Worm (Caenorhabditis elegans) whole organism, mixed stage, embryonic: Measurements from ENCODE around the gene EEED8.3.

Experiments used
- blmp-1 ChIP-seq: fragments of 150-350 bp; optimal IDR thresholded peaks from 2 replicates; lab custom pipeline; 2014; ENCODE audit warnings: missing biosample characterization, missing genetic modification characterization
- ces-1 ChIP-seq: fragments of 150-350 bp; optimal IDR thresholded peaks from 2 replicates; lab custom pipeline; 2014; ENCODE audit warnings: missing biosample characterization, missing genetic modification reagents, missing genetic modification characterization
- drap-1 ChIP-seq: fragments of 200-800 bp; sonication (Bioruptor generic); optimal IDR thresholded peaks from 3 replicates; lab custom pipeline; 2018; ENCODE audit warnings: mild to moderate bottlenecking, missing genetic modification characterization, missing compliant biosample characterization
- elt-1 ChIP-seq: sonication (generic microtip); optimal IDR thresholded peaks from 2 replicates; lab custom pipeline; 2017; ENCODE audit warnings: missing genetic modification characterization, mild to moderate bottlenecking, missing compliant biosample characterization, antibody characterized with exemption, moderate library complexity, borderline replicate concordance; ENCODE audit not compliant: insufficient read depth
- lsy-2 ChIP-seq: fragments of 150-350 bp; optimal IDR thresholded peaks from 2 replicates; lab custom pipeline; 2014; ENCODE audit warnings: missing biosample characterization, missing genetic modification characterization
- mep-1 ChIP-seq: fragments of 150-350 bp; optimal IDR thresholded peaks from 2 replicates; lab custom pipeline; 2017; ENCODE audit warnings: missing biosample characterization, missing genetic modification reagents, missing genetic modification characterization, inconsistent platforms
- nhr-237 ChIP-seq: fragments of 150-350 bp; optimal IDR thresholded peaks from 2 replicates; lab custom pipeline; 2014; ENCODE audit warnings: missing biosample characterization, missing genetic modification characterization
- nhr-76 ChIP-seq: sonication (generic microtip); optimal IDR thresholded peaks from 2 replicates; lab custom pipeline; 2017; ENCODE audit warnings: missing biosample characterization, missing genetic modification characterization
- sptf-1 ChIP-seq: sonication (generic microtip); optimal IDR thresholded peaks from 2 replicates; lab custom pipeline; 2017; ENCODE audit warnings: mild to moderate bottlenecking, missing genetic modification characterization, moderate library complexity, missing compliant biosample characterization
- unc-120 ChIP-seq: sonication (generic microtip); optimal IDR thresholded peaks from 2 replicates; lab custom pipeline; 2017; ENCODE audit warnings: missing genetic modification characterization, missing compliant biosample characterization; ENCODE audit not compliant: poor library complexity, severe bottlenecking
- ztf-11 ChIP-seq: fragments of 150-350 bp; optimal IDR thresholded peaks from 2 replicates; lab custom pipeline; 2014; ENCODE audit warnings: missing biosample characterization, missing genetic modification characterization

DNA sequence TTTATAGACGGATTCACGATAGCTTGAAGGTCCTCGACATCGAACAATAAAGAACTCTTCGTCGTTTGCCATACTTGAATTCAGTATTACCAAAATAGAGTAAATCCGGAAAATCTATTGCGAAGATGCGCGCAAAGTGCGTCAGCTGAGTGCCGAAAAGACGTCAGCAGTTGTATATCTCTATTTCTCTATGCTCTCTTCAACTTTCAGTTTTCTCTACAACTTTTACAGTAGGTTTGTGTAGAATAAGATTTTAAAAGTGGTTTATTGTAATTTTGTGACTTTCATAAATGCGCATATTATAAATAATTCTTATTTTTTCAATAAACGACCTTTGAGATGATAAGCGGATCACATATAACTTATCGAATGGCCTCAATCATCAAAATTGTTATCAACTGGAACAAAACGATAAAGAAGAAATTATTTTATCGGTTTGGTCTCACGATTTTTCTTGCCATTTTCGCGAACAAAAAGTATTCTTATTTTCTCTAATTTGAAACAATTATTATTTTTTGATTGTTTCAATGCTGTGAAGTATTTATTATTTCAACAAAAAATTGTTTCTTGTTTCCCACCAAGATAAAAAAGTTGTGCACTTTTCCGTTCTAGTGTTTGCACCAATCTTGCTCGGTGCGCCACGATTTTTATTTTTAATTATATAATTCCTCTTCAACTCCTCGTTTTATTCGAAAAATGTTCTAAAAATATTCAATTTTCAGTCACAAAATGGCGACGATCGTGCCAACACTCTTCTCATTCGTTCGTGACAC is 40.6 kb upstream of the EEED8.3 start, which contains the start of the genes agt-2 and F09E5.3:
- TF ChIP-seq elt-1 (tag; lab: Kevin White, UChicago) (no peak), lsy-2 (tag; lab: Kevin White, UChicago) (peak; percentile 89), nhr-237 (tag; lab: Kevin White, UChicago) (peak; percentile 77), nhr-76 (no peak), drap-1 (peak; percentile 53), ces-1 (GFP tag; lab: Kevin White, UChicago) (peak; percentile 74), blmp-1 (tag; lab: Kevin White, UChicago) (peak; percentile 3), unc-120 (no peak), mep-1 (tag; lab: Kevin White, UChicago) (peak; percentile 90), sptf-1 (tag; lab: Kevin White, UChicago) (peak; percentile 71), ztf-11 (peak; percentile 53)
